Worm (Caenorhabditis elegans) whole organism, dauer: Measurements from ENCODE around the gene mrps-17.

Experiments
- unc-62 ChIP-seq: sonication (generic microtip); optimal IDR thresholded peaks from 2 replicates; lab custom pipeline; 2017; ENCODE audit warnings: missing biosample characterization, missing genetic modification reagents, missing genetic modification characterization

mrps-17 gene

ce11 chrIII:6449854-6450253, 18.3 kb upstream of the mrps-17 start:
- TF ChIP-seq unc-62 (GFP tag; lab: Kevin White, UChicago): no peak

- no peak for TF ChIP-seq unc-62 (GFP tag; lab: Kevin White, UChicago)
Measured at ce11 chrIII:6447521-6447920, 15.9 kb upstream of the mrps-17 start.

ce11 chrIII:6446807-6447206, 15.2 kb upstream of the mrps-17 start, which contains the start of gene let-721:
TSS of gene let-721 (minus strand) at chrIII:6446907.
- no peak for TF ChIP-seq unc-62 (GFP tag; lab: Kevin White, UChicago)

ce11 chrIII:6444335-6444734, 12.7 kb upstream of the mrps-17 start, which contains the start of gene C05D11.13:
TSS of gene C05D11.13 (minus strand) at chrIII:6444586.
- TF ChIP-seq unc-62 (GFP tag; lab: Kevin White, UChicago): no peak

- no peak for TF ChIP-seq unc-62 (GFP tag; lab: Kevin White, UChicago)
Measured at ce11 chrIII:6442305-6443125, 10.9 kb upstream of the mrps-17 start, which contains the start of gene mel-32. TSS of gene mel-32 (minus strand) at chrIII:6443000.

- TF ChIP-seq unc-62 (GFP tag; lab: Kevin White, UChicago): no peak
Measured at ce11 chrIII:6439854-6440253, 8.3 kb upstream of the mrps-17 start.

- TF ChIP-seq unc-62 (GFP tag; lab: Kevin White, UChicago): no peak
Measured at ce11 chrIII:6436308-6436707, 4.7 kb upstream of the mrps-17 start, which contains the start of gene C05D11.1. TSS of gene C05D11.1 (plus strand) at chrIII:6436608.

ce11 chrIII:6432939-6433338, 1.3 kb upstream of the mrps-17 start, which contains the start of gene vps-16:
TSS of gene vps-16 (plus strand) at chrIII:6433239.
- no peak for TF ChIP-seq unc-62 (GFP tag; lab: Kevin White, UChicago)

- TF ChIP-seq unc-62 (GFP tag; lab: Kevin White, UChicago): no peak
Measured at ce11 chrIII:6430834-6431233, 764 bp downstream of the mrps-17 start, which contains the start of gene popl-1. TSS of gene popl-1 (minus strand) at chrIII:6430934.

ce11 chrIII:6427205-6427604, 4.4 kb downstream of the mrps-17 start, which contains the start of gene C05D11.8:
TSS of gene C05D11.8 (minus strand) at chrIII:6427305.
- no peak for TF ChIP-seq unc-62 (GFP tag; lab: Kevin White, UChicago)

- TF ChIP-seq unc-62 (GFP tag; lab: Kevin White, UChicago): no peak
Measured at ce11 chrIII:6422721-6423120, 8.9 kb downstream of the mrps-17 start.

ce11 chrIII:6421973-6422511, 9.6 kb downstream of the mrps-17 start:
- no peak for TF ChIP-seq unc-62 (GFP tag; lab: Kevin White, UChicago)

ce11 chrIII:6421473-6421872, 10.1 kb downstream of the mrps-17 start:
- TF ChIP-seq unc-62 (GFP tag; lab: Kevin White, UChicago): no peak

- no peak for TF ChIP-seq unc-62 (GFP tag; lab: Kevin White, UChicago)
Measured at ce11 chrIII:6420995-6421404, 10.6 kb downstream of the mrps-17 start.

ce11 chrIII:6420201-6420600, 11.4 kb downstream of the mrps-17 start:
- TF ChIP-seq unc-62 (GFP tag; lab: Kevin White, UChicago): no peak

- no peak for TF ChIP-seq unc-62 (GFP tag; lab: Kevin White, UChicago)
Measured at ce11 chrIII:6419409-6419944, 12.1 kb downstream of the mrps-17 start, which contains the start of gene atgl-1. TSS of gene atgl-1 (minus strand) at chrIII:6419459.
